Fruit fly (Drosophila melanogaster) whole organism, adult: Measurements from ENCODE around the gene Surf1.
A peak's percentile ranks its signal among the peaks of the same experiment; 100 is the strongest.

ENCODE experiments used
- CG7045 ChIP-seq: fragments of 200-800 bp; sonication (Bioruptor generic); optimal IDR thresholded peaks from 2 replicates; lab custom pipeline; 2017; ENCODE audit warnings: missing biosample characterization, mild to moderate bottlenecking, missing genetic modification characterization
- cic ChIP-seq: fragments of 200-800 bp; sonication (Bioruptor generic); optimal IDR thresholded peaks from 2 replicates; lab custom pipeline; 2017; ENCODE audit warnings: missing biosample characterization, mild to moderate bottlenecking, missing genetic modification characterization, moderate library complexity
- cnc ChIP-seq, 2 experiments: fragments of >200 bp; optimal IDR thresholded peaks; 2 replicates each; lab custom pipeline; 2017
- pad ChIP-seq: fragments of 200-800 bp; sonication (Bioruptor generic); optimal IDR thresholded peaks from 3 replicates; lab custom pipeline; 2017; ENCODE audit warnings: missing biosample characterization, missing genetic modification characterization, mild to moderate bottlenecking, moderate library complexity, missing genetic modification reagents

DNA sequence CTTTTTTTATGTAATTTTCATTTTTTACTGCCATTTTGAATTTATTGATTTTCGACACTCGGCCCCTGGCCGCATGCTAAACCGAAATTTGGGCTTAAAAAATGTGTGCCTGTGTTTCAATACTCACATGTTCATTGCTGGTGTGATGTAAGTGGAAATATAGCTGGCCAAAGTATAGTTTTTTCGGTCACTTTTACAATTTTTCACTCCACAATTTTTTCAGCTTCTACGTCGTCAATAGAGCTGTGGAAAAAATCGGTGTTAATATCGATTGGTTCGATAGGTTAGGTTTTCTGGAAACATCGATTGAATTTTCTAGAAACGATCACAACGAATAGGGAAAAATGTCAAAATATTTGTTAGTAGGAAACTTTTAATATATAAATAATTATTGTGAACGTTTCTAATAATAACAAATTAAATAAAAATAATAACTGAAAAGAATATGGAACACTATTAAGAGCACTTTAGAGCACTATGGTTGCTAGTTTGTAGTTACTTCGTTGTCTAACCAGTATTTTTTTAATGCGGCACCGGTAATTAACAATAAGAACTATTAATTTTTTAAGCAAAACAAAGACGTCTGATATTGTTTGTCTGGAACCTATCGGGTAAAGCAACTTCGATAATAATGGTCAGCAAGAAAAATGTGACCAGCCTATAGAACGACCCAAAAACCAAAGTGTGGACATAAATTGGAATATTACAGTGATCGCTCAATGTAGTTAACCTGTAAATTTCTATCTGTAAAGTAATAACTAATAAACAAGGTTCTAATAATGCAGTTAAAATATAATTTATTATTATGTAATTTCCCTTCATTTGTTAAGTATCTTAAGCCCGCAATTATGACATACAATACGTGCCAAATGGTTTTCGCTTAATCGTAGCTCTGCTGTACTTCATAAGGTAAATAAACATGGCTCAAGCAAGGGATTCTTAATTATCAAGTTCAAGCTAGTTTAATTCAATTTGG, 2.6 kb upstream of the Surf1 start, which contains the start of the genes CG10077 and CG9948:
- TF ChIP-seq CG7045 (GFP tag; lab: Kevin White, UChicago): peak; percentile 91
- peak; percentile 25 for TF ChIP-seq cic
- no peak for TF ChIP-seq cnc (optimal IDR thresholded peaks at IDR 0.05; lab: Kevin White, UChicago)
- peak; percentile 64 for TF ChIP-seq pad
